Worm (Caenorhabditis elegans) whole organism, young adult: Measurements from ENCODE around the gene T25G12.13.

ENCODE experiments used
- mes-4 ChIP-seq: sonication (generic microtip); optimal IDR thresholded peaks from 2 replicates; lab custom pipeline; 2016; ENCODE audit warnings: missing genotype, missing genetic modification characterization, missing compliant biosample characterization

Gene T25G12.13

DNA sequence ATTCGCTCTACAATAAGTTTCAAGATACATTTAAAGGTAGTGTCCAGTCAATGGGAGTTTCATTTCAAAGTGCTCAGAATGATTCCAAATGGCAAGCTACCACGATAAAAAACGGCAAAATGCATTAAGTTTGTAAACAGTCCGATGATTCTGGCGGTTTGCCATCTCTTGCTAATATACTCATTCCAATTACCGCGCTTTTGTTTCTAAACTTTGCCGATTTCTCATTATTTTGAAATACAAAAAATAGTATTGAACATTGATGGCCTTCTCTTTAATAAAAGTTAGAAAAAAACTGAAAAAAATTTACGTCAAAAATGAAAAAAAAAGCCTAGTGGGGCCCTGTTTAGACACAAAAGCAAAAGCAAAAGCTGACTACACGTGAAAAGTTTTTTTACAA lies 50.9 kb downstream of the T25G12.13 start (continued):
- TF ChIP-seq mes-4 (tag; lab: Kevin White, UChicago): no peak
